Worm (Caenorhabditis elegans): ENCODE results near the gene srbc-12.
"Not testable (repeated sequence)": the region's sequence is repeated elsewhere in the genome, so short reads cannot be mapped to it uniquely, and the experiment has no call there.

The srbc-12 gene

DNA sequence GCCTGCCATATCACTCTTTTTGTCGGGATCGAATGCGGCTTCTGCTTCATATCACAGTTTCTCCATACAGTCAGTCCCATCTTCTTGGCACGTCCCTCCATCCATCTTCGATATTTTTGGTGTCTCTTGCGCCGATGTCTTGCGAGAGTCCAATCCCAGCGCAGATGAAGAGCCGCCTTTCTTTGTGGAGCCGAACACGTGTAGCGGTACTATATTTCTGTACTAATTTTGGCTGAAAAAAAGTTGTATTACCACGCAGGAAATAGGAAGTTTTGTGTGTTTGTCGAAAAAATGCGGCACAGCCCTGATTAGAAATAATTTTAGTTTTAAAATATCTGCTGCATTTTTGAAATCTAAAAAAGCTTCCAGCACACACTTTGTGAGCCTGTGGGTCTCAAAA, 6.5 kb upstream of the srbc-12 start, which contains the start of gene K09C6.8:
Gene K09C6.8, minus strand, starts transcription at position 101 of the 400 bp plus-strand sequence.
- not testable (repeated sequence) for TF ChIP-seq sox-4, pax-1, elt-2 (tag; optimal IDR thresholded peaks at IDR 0.05)

DNA sequence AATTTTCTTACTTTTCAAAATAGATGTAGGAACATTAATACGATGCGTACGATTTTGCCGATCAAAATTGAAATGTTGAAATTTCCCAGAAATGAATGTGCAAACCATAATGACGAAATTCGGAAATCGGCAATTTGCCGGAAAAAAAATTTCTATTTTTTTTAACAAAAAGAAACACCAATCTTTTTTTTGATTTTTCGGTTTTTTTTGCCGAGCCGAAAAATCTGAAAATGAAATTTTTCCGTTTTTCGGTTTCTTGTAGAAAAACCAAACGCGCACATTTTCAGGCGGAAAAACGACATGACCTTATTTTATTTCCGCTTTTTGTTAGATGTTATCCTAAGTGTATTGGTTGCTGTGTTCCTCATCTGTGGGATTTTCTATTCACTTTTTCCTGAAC, 2.1 kb upstream of the srbc-12 start, which contains the start of gene srbc-13:
Gene srbc-13, plus strand, starts transcription at position 301 of the 400 bp plus-strand sequence.
- TF ChIP-seq pat-9 (tag; optimal IDR thresholded peaks at IDR 0.05) (no peak), tbx-2 (tag; optimal IDR thresholded peaks at IDR 0.05) (no peak), fax-1 (tag; optimal IDR thresholded peaks at IDR 0.05) (no peak), K09A11.1 (tag; optimal IDR thresholded peaks at IDR 0.05; ENCODE audit: insufficient read depth) (no peak), ref-2 (tag; optimal IDR thresholded peaks at IDR 0.05) (no peak), Y22D7AL.16 (tag; optimal IDR thresholded peaks at IDR 0.05) (no peak), ceh-30 (tag; optimal IDR thresholded peaks at IDR 0.05) (no peak), fkh-10 (GFP tag; optimal IDR thresholded peaks at IDR 0.05) (no peak), hlh-6 (tag; optimal IDR thresholded peaks at IDR 0.05) (no peak), zip-5 (tag; optimal IDR thresholded peaks at IDR 0.05) (no peak), hlh-8 (tag; optimal IDR thresholded peaks at IDR 0.05) (no peak), hlh-15 (tag; optimal IDR thresholded peaks at IDR 0.05) (no peak)

DNA sequence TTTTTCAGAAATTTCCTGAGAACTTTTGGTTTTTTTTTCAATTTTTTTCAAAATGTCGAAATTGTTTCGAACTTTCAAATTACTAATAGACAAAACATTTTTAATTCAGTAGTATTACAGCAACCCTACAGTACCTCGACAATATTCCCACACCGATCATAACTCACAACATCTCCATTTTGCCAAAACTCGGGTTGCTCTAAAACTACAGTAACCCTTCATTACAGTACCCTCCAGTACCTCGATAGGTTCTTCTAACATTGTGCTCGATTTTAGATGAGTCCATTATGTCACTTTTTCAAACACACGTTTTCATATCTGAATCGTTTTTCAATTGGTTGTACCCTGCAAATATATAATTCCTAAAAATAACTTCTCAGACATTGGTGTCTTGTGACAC, 570 bp upstream of the srbc-12 start:
- TF ChIP-seq sox-2 (GFP tag; IDR thresholded peaks at IDR 0.05) (no peak), npax-4 (tag; optimal IDR thresholded peaks at IDR 0.05) (no peak), hlh-6 (tag; optimal IDR thresholded peaks at IDR 0.05) (no peak), ztf-16 (tag; optimal IDR thresholded peaks at IDR 0.05) (no peak), unc-86 (tag; optimal IDR thresholded peaks at IDR 0.05) (no peak), elt-4 (tag; optimal IDR thresholded peaks at IDR 0.05) (no peak), ceh-2 (tag; optimal IDR thresholded peaks at IDR 0.05) (no peak)

DNA sequence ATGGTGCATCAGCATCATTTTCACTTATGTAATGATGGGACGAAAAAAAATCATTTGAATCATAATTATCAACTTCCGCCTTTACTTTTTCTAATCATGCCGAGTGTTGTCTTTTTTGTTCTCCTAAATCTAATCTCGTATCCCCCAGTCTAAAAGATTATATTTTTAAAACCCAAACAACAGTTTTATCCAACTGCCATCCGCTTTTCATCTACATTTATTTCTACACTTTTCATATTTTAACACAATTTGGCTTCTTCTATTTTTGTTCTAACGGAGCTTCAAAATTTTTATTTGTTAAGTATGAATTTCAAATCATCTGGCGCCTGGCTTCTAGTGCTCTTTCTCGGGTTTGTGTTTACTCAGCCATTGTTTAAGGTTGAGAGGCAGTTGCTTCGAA, 2.6 kb downstream of the srbc-12 start, which contains the start of gene K09C6.3:
Gene K09C6.3, plus strand, starts transcription at position 301 of the 400 bp plus-strand sequence.
- TF ChIP-seq pqm-1 (tag; optimal IDR thresholded peaks at IDR 0.05) (no peak), fkh-10 (GFP tag; optimal IDR thresholded peaks at IDR 0.05) (no peak), hlh-8 (tag; optimal IDR thresholded peaks at IDR 0.05) (no peak), ceh-48 (tag; optimal IDR thresholded peaks at IDR 0.05) (no peak), ceh-6 (GFP tag; optimal IDR thresholded peaks at IDR 0.05) (no peak), T23F11.4 (GFP tag; optimal IDR thresholded peaks at IDR 0.05) (no peak), ceh-45 (GFP tag; IDR thresholded peaks at IDR 0.05) (no peak), dmd-4 (tag; optimal IDR thresholded peaks at IDR 0.05; ENCODE audit: borderline replicate concordance) (no peak), ceh-34 (tag; optimal IDR thresholded peaks at IDR 0.05) (no peak), pha-4 (tag; optimal IDR thresholded peaks at IDR 0.05) (no peak), C08G9.2 (tag; optimal IDR thresholded peaks at IDR 0.05) (no peak), fkh-6 (tag; optimal IDR thresholded peaks at IDR 0.05) (no peak), ttx-3 (tag; optimal IDR thresholded peaks at IDR 0.05) (no peak)

DNA sequence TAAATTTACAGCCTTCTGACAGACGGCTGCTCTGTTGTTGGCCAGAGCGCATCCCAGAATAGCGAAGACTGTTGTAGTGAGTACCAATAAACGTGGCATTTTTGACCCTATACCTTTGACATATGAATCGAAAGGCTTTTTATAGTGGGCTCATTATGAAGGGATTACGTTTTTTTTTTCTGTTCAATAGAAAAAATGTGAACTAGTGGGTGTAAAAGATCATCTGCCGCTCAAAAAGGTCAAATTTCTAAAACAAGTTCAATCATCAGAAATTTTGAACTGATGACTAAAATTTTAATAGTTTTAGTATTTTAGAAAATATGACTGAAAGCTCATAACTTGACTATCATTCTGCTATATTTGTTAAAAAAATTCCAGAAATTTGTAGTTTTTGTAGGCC, 5.4 kb downstream of the srbc-12 start, which contains the start of gene K09C6.9:
Gene K09C6.9, minus strand, starts transcription at position 101 of the 400 bp plus-strand sequence.
- TF ChIP-seq tbx-2 (tag; optimal IDR thresholded peaks at IDR 0.05) (no peak), ceh-18 (tag; optimal IDR thresholded peaks at IDR 0.05) (no peak), ceh-19 (GFP tag; optimal IDR thresholded peaks at IDR 0.05) (no peak), rnt-1 (tag; optimal IDR thresholded peaks at IDR 0.05) (no peak), lim-6 (tag; optimal IDR thresholded peaks at IDR 0.05) (no peak), gmeb-2 (tag; optimal IDR thresholded peaks at IDR 0.05) (no peak), sox-4 (tag; optimal IDR thresholded peaks at IDR 0.05) (no peak), sox-2 (GFP tag; IDR thresholded peaks at IDR 0.05) (no peak), pag-3 (tag; optimal IDR thresholded peaks at IDR 0.05; ENCODE audit: borderline replicate concordance) (no peak), C08G9.2 (tag; optimal IDR thresholded peaks at IDR 0.05) (no peak), unc-55 (GFP tag; optimal IDR thresholded peaks at IDR 0.05) (no peak), ceh-45 (GFP tag; IDR thresholded peaks at IDR 0.05) (no peak), elt-2 (tag; optimal IDR thresholded peaks at IDR 0.05) (no peak), nfya-1 (tag; optimal IDR thresholded peaks at IDR 0.05) (no peak), unc-42 (tag; optimal IDR thresholded peaks at IDR 0.05) (no peak), ceh-22 (tag; optimal IDR thresholded peaks at IDR 0.05) (no peak), nhr-232 (tag; optimal IDR thresholded peaks at IDR 0.05) (no peak)

Data from whole organism, late embryonic.